Fruit fly (Drosophila melanogaster) whole organism, prepupa: ENCODE results near the gene CG43168.

Experiments
- Blimp-1 ChIP-seq: fragments of 200-800 bp; sonication (Bioruptor generic); optimal IDR thresholded peaks from 3 replicates; lab custom pipeline; 2017; ENCODE audit warnings: missing biosample characterization, missing genetic modification characterization, mild to moderate bottlenecking, moderate library complexity, missing genetic modification reagents
- CG10631 ChIP-seq: fragments of 200-800 bp; sonication (Bioruptor generic); optimal IDR thresholded peaks from 2 replicates; lab custom pipeline; 2016; ENCODE audit warnings: missing biosample characterization, missing genetic modification characterization
- CG11294 ChIP-seq: fragments of 200-800 bp; sonication (Bioruptor generic); IDR thresholded peaks from 2 replicates; pipeline ENCODE4 v1.3.6; 2022; ENCODE audit warnings: missing biosample characterization, missing genetic modification characterization
- CG1621 ChIP-seq: fragments of 200-800 bp; sonication (Bioruptor generic); optimal IDR thresholded peaks from 3 replicates; lab custom pipeline; 2018; ENCODE audit warnings: missing biosample characterization, mild to moderate bottlenecking, missing genetic modification characterization
- CG16779 ChIP-seq: fragments of 200-800 bp; sonication (Bioruptor generic); optimal IDR thresholded peaks from 3 replicates; lab custom pipeline; 2017; ENCODE audit warnings: missing biosample characterization, mild to moderate bottlenecking, missing genetic modification characterization
- CG3032 ChIP-seq: fragments of 200-800 bp; optimal IDR thresholded peaks from 2 replicates; lab custom pipeline; 2019; ENCODE audit warnings: missing biosample characterization, mild to moderate bottlenecking, missing genetic modification characterization, moderate library complexity
- CG32006 ChIP-seq: fragments of 200-800 bp; sonication (Bioruptor generic); optimal IDR thresholded peaks from 3 replicates; lab custom pipeline; 2017; ENCODE audit warnings: missing biosample characterization, mild to moderate bottlenecking, missing genetic modification characterization
- CG34406 ChIP-seq: fragments of 200-800 bp; sonication (Bioruptor generic); optimal IDR thresholded peaks from 3 replicates; lab custom pipeline; 2016; ENCODE audit warnings: missing biosample characterization, missing genetic modification characterization
- CG3919 ChIP-seq: fragments of 200-800 bp; sonication (Bioruptor generic); optimal IDR thresholded peaks from 3 replicates; lab custom pipeline; 2016; ENCODE audit warnings: missing biosample characterization, missing genetic modification characterization
- CG4318 ChIP-seq: fragments of 200-800 bp; sonication (Bioruptor generic); optimal IDR thresholded peaks from 3 replicates; lab custom pipeline; 2017; ENCODE audit warnings: missing biosample characterization, mild to moderate bottlenecking, missing genetic modification characterization
- CG6163 ChIP-seq: fragments of 200-800 bp; sonication (Bioruptor generic); IDR thresholded peaks from 3 replicates; pipeline ENCODE4 v1.3.6; 2022; ENCODE audit warnings: missing biosample characterization, missing genetic modification characterization
- CG6276 ChIP-seq: fragments of 200-800 bp; sonication (Bioruptor generic); optimal IDR thresholded peaks from 2 replicates; lab custom pipeline; 2017; ENCODE audit warnings: missing biosample characterization, mild to moderate bottlenecking, missing genetic modification characterization
- CG6792 ChIP-seq: fragments of 200-800 bp; sonication (Bioruptor generic); optimal IDR thresholded peaks from 3 replicates; lab custom pipeline; 2016; ENCODE audit warnings: missing biosample characterization, missing genetic modification characterization
- CG6854 ChIP-seq: fragments of 200-800 bp; sonication (Bioruptor generic); optimal IDR thresholded peaks from 2 replicates; lab custom pipeline; 2017; ENCODE audit warnings: missing biosample characterization, mild to moderate bottlenecking, missing genetic modification characterization
- CG7368 ChIP-seq: fragments of 200-800 bp; sonication (Bioruptor generic); optimal IDR thresholded peaks from 3 replicates; lab custom pipeline; 2016; ENCODE audit warnings: missing biosample characterization, missing genetic modification characterization
- CG8119 ChIP-seq: fragments of 200-800 bp; sonication (Bioruptor generic); IDR thresholded peaks from 3 replicates; pipeline ENCODE4 v1.3.6; 2022; ENCODE audit warnings: missing biosample characterization, missing genetic modification characterization
- CG8319 ChIP-seq: fragments of 200-800 bp; sonication (Bioruptor generic); optimal IDR thresholded peaks from 3 replicates; lab custom pipeline; 2016; ENCODE audit warnings: missing biosample characterization, missing genetic modification characterization
- CG9139 ChIP-seq: fragments of 200-800 bp; sonication (Bioruptor generic); optimal IDR thresholded peaks from 3 replicates; lab custom pipeline; 2017; ENCODE audit warnings: missing biosample characterization, mild to moderate bottlenecking, missing genetic modification characterization
- Eip75B ChIP-seq: fragments of 200-800 bp; sonication (Bioruptor generic); optimal IDR thresholded peaks from 3 replicates; lab custom pipeline; 2016; ENCODE audit warnings: missing biosample characterization, missing genetic modification characterization
- Eip78C ChIP-seq: fragments of 200-800 bp; sonication (Bioruptor generic); peaks from one replicate; lab custom pipeline; 2016; ENCODE audit warnings: missing biosample characterization, missing genetic modification characterization
- Ets21C ChIP-seq: fragments of 200-800 bp; sonication (Bioruptor generic); optimal IDR thresholded peaks from 3 replicates; lab custom pipeline; 2016; ENCODE audit warnings: missing biosample characterization, missing genetic modification characterization
- Gug ChIP-seq: fragments of 200-800 bp; sonication (Bioruptor generic); IDR thresholded peaks from 2 replicates; pipeline ENCODE4 v1.3.6; 2022; ENCODE audit warnings: missing biosample characterization, missing genetic modification characterization
- Hr38 ChIP-seq: sonication (Bioruptor generic); optimal IDR thresholded peaks from 2 replicates; lab custom pipeline; 2016; ENCODE audit warnings: missing biosample characterization, missing genetic modification characterization
- Hr4 ChIP-seq: fragments of 200-800 bp; sonication (Bioruptor generic); optimal IDR thresholded peaks from 3 replicates; lab custom pipeline; 2016; ENCODE audit warnings: missing biosample characterization, missing genetic modification characterization
- Lpt ChIP-seq: fragments of 200-800 bp; sonication (Bioruptor generic); optimal IDR thresholded peaks from 3 replicates; lab custom pipeline; 2016; ENCODE audit warnings: missing biosample characterization, missing genetic modification characterization
- Met ChIP-seq: fragments of 200-800 bp; sonication (Bioruptor generic); optimal IDR thresholded peaks from 3 replicates; lab custom pipeline; 2016; ENCODE audit warnings: missing biosample characterization, missing genetic modification characterization
- OdsH ChIP-seq: fragments of 200-800 bp; sonication (Bioruptor generic); optimal IDR thresholded peaks from 3 replicates; lab custom pipeline; 2016; ENCODE audit warnings: missing biosample characterization, missing genetic modification characterization
- Sox14 ChIP-seq: fragments of 200-800 bp; sonication (Bioruptor generic); optimal IDR thresholded peaks from 3 replicates; lab custom pipeline; 2016; ENCODE audit warnings: missing biosample characterization, missing genetic modification characterization
- Sox15 ChIP-seq: fragments of 200-800 bp; sonication (Bioruptor generic); optimal IDR thresholded peaks from 3 replicates; lab custom pipeline; 2016; ENCODE audit warnings: missing biosample characterization, missing genetic modification characterization
- achi ChIP-seq: fragments of 200-800 bp; sonication (Bioruptor generic); optimal IDR thresholded peaks from 3 replicates; lab custom pipeline; 2016; ENCODE audit warnings: missing biosample characterization, missing genetic modification characterization
- cyc ChIP-seq: fragments of 200-800 bp; sonication (Bioruptor generic); optimal IDR thresholded peaks from 3 replicates; lab custom pipeline; 2016; ENCODE audit warnings: missing biosample characterization, missing genetic modification characterization
- dac ChIP-seq: fragments of 200-800 bp; sonication (Bioruptor generic); optimal IDR thresholded peaks from 2 replicates; lab custom pipeline; 2017; ENCODE audit warnings: missing biosample characterization, mild to moderate bottlenecking, missing genetic modification characterization
- eg ChIP-seq: fragments of 200-800 bp; sonication (Bioruptor generic); IDR thresholded peaks from 3 replicates; pipeline ENCODE4 v1.3.6; 2022; ENCODE audit warnings: missing biosample characterization, missing genetic modification characterization
- fd59A ChIP-seq: fragments of 200-800 bp; sonication (Bioruptor generic); optimal IDR thresholded peaks from 2 replicates; lab custom pipeline; 2017; ENCODE audit warnings: missing biosample characterization, mild to moderate bottlenecking, missing genetic modification characterization, missing genetic modification reagents
- fkh ChIP-seq: fragments of 200-800 bp; sonication (Bioruptor generic); optimal IDR thresholded peaks from 3 replicates; lab custom pipeline; 2017; ENCODE audit warnings: missing biosample characterization, mild to moderate bottlenecking, missing genetic modification characterization, moderate library complexity
- lz ChIP-seq: fragments of 200-800 bp; sonication (Bioruptor generic); optimal IDR thresholded peaks from 3 replicates; lab custom pipeline; 2016; ENCODE audit warnings: missing biosample characterization, missing genetic modification characterization
- pdm3 ChIP-seq: fragments of 200-800 bp; sonication (Bioruptor generic); optimal IDR thresholded peaks from 3 replicates; lab custom pipeline; 2016; ENCODE audit warnings: missing biosample characterization, missing genetic modification characterization
- salr ChIP-seq, 2 experiments: fragments of 200-800 bp; sonication (Bioruptor generic); optimal IDR thresholded peaks; 3 replicates each; lab custom pipeline; 2016 to 2018; ENCODE audit warnings: missing biosample characterization in 2 of 2, missing genetic modification characterization in 2 of 2, mild to moderate bottlenecking in 1 of 2
- spab ChIP-seq: fragments of 200-800 bp; sonication (Bioruptor generic); optimal IDR thresholded peaks from 2 replicates; lab custom pipeline; 2017; ENCODE audit warnings: missing biosample characterization, mild to moderate bottlenecking, missing genetic modification characterization, missing genetic modification reagents
- ss ChIP-seq, 2 experiments: fragments of 200-800 bp; sonication (Bioruptor generic); optimal IDR thresholded peaks; 2 replicates in 1 of 2; 3 replicates in 1 of 2; lab custom pipeline; 2017 to 2018; ENCODE audit warnings: mild to moderate bottlenecking in 2 of 2, missing biosample characterization in 2 of 2, missing genetic modification characterization in 2 of 2, moderate library complexity in 1 of 2
- svp ChIP-seq: fragments of 200-800 bp; sonication (Bioruptor generic); peaks from one replicate; lab custom pipeline; 2016; ENCODE audit warnings: missing biosample characterization, missing genetic modification characterization
- topi ChIP-seq: fragments of 200-800 bp; sonication (Bioruptor generic); optimal IDR thresholded peaks from 3 replicates; lab custom pipeline; 2016; ENCODE audit warnings: missing biosample characterization, missing genetic modification characterization

CG43168 gene

DNA sequence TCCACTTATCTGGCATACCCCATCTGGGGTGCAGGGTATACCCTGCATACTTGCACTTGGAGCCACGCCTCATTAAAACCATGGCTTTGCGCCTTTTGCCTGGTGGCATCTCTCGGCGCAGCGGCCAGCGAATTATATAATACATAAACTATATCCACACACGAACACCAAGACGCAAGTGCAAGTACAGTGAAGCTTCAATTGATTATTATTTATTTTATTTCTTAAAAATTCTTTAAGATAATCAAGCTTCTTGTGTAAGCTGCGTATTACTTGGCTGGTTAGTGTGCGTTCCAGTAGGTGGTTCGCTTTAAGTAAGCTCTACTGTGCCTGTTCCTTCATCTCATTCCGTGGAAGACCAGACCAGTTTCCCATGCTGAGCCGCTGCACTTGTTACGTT, 9.3 kb upstream of the CG43168 start (continued):
- TF ChIP-seq CG34406 (GFP tag; lab: Kevin White, UChicago) (peak; percentile 71), CG3032 (tag; lab: Kevin White, UChicago) (peak; percentile 78), Sox15 (GFP tag; lab: Kevin White, UChicago) (peak; percentile 50), CG32006 (GFP tag; lab: Kevin White, UChicago) (peak; percentile 81), Gug (peak; percentile 55), CG6854 (GFP tag; lab: Kevin White, UChicago) (no peak), CG11294 (GFP tag; lab: Robert Waterston, UW) (peak; percentile 44; the same call in 1 of the 2 replicates), OdsH (GFP tag; lab: Kevin White, UChicago) (peak; percentile 82)

DNA sequence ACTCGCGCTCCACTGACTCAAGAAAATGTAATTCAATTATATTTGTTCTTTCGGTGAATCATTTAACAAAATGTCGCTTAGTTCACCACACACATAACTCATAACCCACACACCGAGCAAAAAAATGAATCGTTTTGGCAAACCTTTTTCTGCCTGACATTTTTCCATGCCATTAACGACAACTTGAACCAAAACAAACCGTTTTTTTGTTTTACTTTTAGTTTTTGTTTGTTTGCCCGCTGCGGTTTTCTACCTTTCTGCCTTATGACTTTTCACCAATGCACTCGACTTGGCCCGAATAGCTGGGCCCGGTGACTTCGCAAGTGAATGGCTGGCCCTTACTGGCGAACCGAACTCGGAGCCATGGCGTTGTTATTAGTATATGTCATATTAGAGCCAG, 8.1 kb upstream of the CG43168 start:
- TF ChIP-seq fkh (GFP tag; lab: Kevin White, UChicago) = no peak
- TF ChIP-seq CG6163 (GFP tag; lab: Robert Waterston, UW) = no peak
- no peak for TF ChIP-seq ss (GFP tag; optimal IDR thresholded peaks at IDR 0.05; lab: Kevin White, UChicago)
- no peak for TF ChIP-seq Sox14 (GFP tag; lab: Kevin White, UChicago)
- no peak for TF ChIP-seq CG6854 (GFP tag; lab: Kevin White, UChicago)
- no peak for TF ChIP-seq CG10631 (GFP tag; lab: Kevin White, UChicago)
- TF ChIP-seq Eip75B (GFP tag; lab: Kevin White, UChicago) = no peak

- peak; percentile 33 for TF ChIP-seq OdsH (GFP tag; lab: Kevin White, UChicago)
- peak; percentile 87 for TF ChIP-seq Eip78C
- TF ChIP-seq eg = 0 out of 3 replicates have a peak, but pooled peaks have one; percentile 25
- TF ChIP-seq ss (GFP tag; optimal IDR thresholded peaks at IDR 0.05; lab: Kevin White, UChicago) = no peak
- TF ChIP-seq CG6792 (GFP tag; lab: Kevin White, UChicago) = no peak
- TF ChIP-seq Hr4 (GFP tag; lab: Kevin White, UChicago) = peak; percentile 68
- TF ChIP-seq lz (GFP tag; lab: Kevin White, UChicago) = no peak
- TF ChIP-seq CG32006 (GFP tag; lab: Kevin White, UChicago) = peak; percentile 64
- peak; percentile 27 for TF ChIP-seq CG6276 (GFP tag; lab: Kevin White, UChicago)
- TF ChIP-seq svp (GFP tag; lab: Kevin White, UChicago) = peak; percentile 21
- no peak for TF ChIP-seq salr (GFP tag; optimal IDR thresholded peaks at IDR 0.05; lab: Kevin White, UChicago)
- TF ChIP-seq CG8119 (GFP tag; lab: Robert Waterston, UW) = peak; percentile 61; the same call in 2 of the 3 replicates
- TF ChIP-seq dac = peak; percentile 20
- peak; percentile 36 for TF ChIP-seq CG4318 (GFP tag; lab: Kevin White, UChicago)
These were observed 7.5 kb upstream of the CG43168 start for dm6 chr3L:6268076-6268475.

DNA sequence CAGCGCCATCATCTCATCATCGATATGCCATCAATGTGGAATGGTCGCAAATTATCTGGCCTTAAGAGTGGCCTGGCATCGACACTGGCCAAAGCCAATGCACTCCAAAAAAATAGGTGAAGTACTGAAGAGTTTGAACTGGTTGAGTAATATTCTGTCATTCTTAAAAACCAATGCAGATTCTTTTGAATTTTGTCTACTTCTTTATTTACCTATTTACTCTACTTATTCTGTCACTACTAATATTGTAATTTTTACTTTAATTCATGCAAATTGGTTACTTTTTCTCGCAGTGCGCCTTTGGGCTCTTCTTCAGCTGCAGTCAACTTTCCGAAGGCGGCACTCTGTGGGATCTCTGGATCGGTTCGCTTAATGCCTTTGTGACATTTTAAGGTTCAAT, 6.6 kb upstream of the CG43168 start:
- TF ChIP-seq CG11294 (GFP tag; lab: Robert Waterston, UW) (no peak), CG6792 (GFP tag; lab: Kevin White, UChicago) (peak; percentile 75), cyc (peak; percentile 50), Hr38 (GFP tag; lab: Kevin White, UChicago) (no peak), CG9139 (GFP tag; lab: Kevin White, UChicago) (no peak), CG6163 (GFP tag; lab: Robert Waterston, UW) (peak; percentile 57), Sox14 (GFP tag; lab: Kevin White, UChicago) (peak; percentile 50), CG3919 (GFP tag; lab: Kevin White, UChicago) (peak; percentile 73), CG3032 (tag; lab: Kevin White, UChicago) (peak; percentile 36), Ets21C (GFP tag; lab: Kevin White, UChicago) (peak; percentile 25), eg (peak; percentile 32; the same call in 1 of the 3 replicates), Lpt (GFP tag; lab: Kevin White, UChicago) (peak; percentile 4), CG32006 (GFP tag; lab: Kevin White, UChicago) (peak; percentile 63), fd59A (GFP tag; lab: Kevin White, UChicago) (peak; percentile 21), Met (peak; percentile 67), Hr4 (GFP tag; lab: Kevin White, UChicago) (peak; percentile 54), ss (GFP tag; optimal IDR thresholded peaks at IDR 0.05; lab: Kevin White, UChicago) (no peak), CG1621 (tag; lab: Kevin White, UChicago) (no peak), CG6854 (GFP tag; lab: Kevin White, UChicago) (no peak), topi (GFP tag; lab: Kevin White, UChicago) (peak; percentile 54), Blimp-1 (GFP tag; lab: Kevin White, UChicago) (no peak), CG8119 (GFP tag; lab: Robert Waterston, UW) (no peak; the same call in 2 of the 3 replicates), pdm3 (GFP tag; lab: Kevin White, UChicago) (peak; percentile 66), CG7368 (GFP tag; lab: Kevin White, UChicago) (peak; percentile 27), lz (GFP tag; lab: Kevin White, UChicago) (peak; percentile 48), spab (GFP tag; lab: Kevin White, UChicago) (peak; percentile 22), CG16779 (tag; lab: Kevin White, UChicago) (no peak), OdsH (GFP tag; lab: Kevin White, UChicago) (peak; percentile 62), achi (GFP tag; lab: Kevin White, UChicago) (peak; percentile 51), Gug (no peak), svp (GFP tag; lab: Kevin White, UChicago) (peak; percentile 86), CG10631 (GFP tag; lab: Kevin White, UChicago) (peak; percentile 53), CG34406 (GFP tag; lab: Kevin White, UChicago) (peak; percentile 71), CG8319 (GFP tag; lab: Kevin White, UChicago) (peak; percentile 59)
